Worm (Caenorhabditis elegans): Measurements from ENCODE around the gene W07G4.7.

The W07G4.7 gene

DNA sequence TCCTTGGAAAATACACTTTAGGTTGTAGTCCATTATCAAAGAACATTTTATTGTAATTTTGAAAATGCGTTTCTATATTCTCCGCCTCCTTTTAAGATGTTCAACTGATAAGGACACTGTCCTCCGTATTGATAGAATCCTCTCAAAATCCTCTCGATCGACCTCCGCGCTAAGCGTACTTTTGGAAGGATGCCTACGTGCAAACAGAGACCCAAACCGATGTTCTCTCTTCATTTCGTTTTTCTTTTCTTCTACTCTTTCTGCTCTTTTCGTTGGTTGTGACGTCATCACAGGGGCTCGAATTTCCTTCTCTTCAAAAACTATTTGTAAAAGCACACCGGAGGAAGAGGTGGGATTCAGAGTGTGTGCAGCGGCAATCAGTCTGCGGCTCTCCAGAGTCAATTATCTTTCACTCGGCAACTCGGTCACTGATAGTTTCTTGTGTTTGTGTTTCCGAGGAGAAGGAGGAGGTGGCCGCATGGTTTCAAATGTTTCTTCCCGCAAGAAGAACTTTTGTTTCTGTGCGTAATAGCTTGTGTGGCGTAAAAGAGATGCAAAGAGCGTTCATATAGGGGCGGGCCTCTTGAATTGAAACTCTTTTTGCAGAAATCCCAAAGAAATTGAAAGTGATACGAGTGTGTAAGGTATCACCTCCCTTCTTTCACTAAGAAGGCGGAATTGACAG is 48.1 kb upstream of the W07G4.7 start, which contains the start of gene C34B4.2:
C34B4.2 (plus strand) TSS at position 614 of the 685 bp plus-strand sequence.
- TF ChIP-seq snpc-4 (tag; optimal IDR thresholded peaks at IDR 0.05): no peak
- TF ChIP-seq pqm-1 (tag; optimal IDR thresholded peaks at IDR 0.05): no peak
- no peak for TF ChIP-seq jun-1 (tag; optimal IDR thresholded peaks at IDR 0.05)
- TF ChIP-seq fkh-10 (GFP tag; optimal IDR thresholded peaks at IDR 0.05): peak; percentile 27
- TF ChIP-seq rnt-1 (tag; optimal IDR thresholded peaks at IDR 0.05): peak; percentile 85
- TF ChIP-seq vab-15 (tag; optimal IDR thresholded peaks at IDR 0.05): no peak
- TF ChIP-seq lin-14 (GFP tag; optimal IDR thresholded peaks at IDR 0.05): peak; percentile 90
- TF ChIP-seq unc-98 (GFP tag; IDR thresholded peaks at IDR 0.05): peak; percentile 14; the same call in 1 of the 2 replicates
- TF ChIP-seq aly-2 (tag; optimal IDR thresholded peaks at IDR 0.05): peak; percentile 14
- no peak for TF ChIP-seq F16B12.6 (tag; optimal IDR thresholded peaks at IDR 0.05)
- peak in 2 of 3 experiments; percentile 7 to 45 for TF ChIP-seq dpl-1 (GFP tag; optimal IDR thresholded peaks at IDR 0.05)
- TF ChIP-seq Y116A8C.19 (tag; optimal IDR thresholded peaks at IDR 0.05; ENCODE audit: borderline replicate concordance): no peak
- peak; percentile 37 for TF ChIP-seq xbp-1 (tag; optimal IDR thresholded peaks at IDR 0.05)
- TF ChIP-seq lin-15B (tag; optimal IDR thresholded peaks at IDR 0.05): no peak
- TF ChIP-seq unc-130 (tag; optimal IDR thresholded peaks at IDR 0.05): peak; percentile 39
- TF ChIP-seq efl-3 (GFP tag; optimal IDR thresholded peaks at IDR 0.05): no peak
- peak; percentile 29 to 55 for TF ChIP-seq efl-1 (optimal IDR thresholded peaks at IDR 0.05)
- TF ChIP-seq efl-1 (GFP tag; optimal IDR thresholded peaks at IDR 0.05 in 1 of 2): peak in 1 of 2 experiments; percentile 48
- TF ChIP-seq mep-1 (tag; optimal IDR thresholded peaks at IDR 0.05): peak; percentile 68
- peak; percentile 57 for TF ChIP-seq nhr-47 (tag; optimal IDR thresholded peaks at IDR 0.05)
- TF ChIP-seq fkh-4 (tag; optimal IDR thresholded peaks at IDR 0.05; ENCODE audit: borderline replicate concordance): no peak
- no peak for TF ChIP-seq nhr-84 (tag; optimal IDR thresholded peaks at IDR 0.05)
- no peak for TF ChIP-seq nhr-76 (tag; optimal IDR thresholded peaks at IDR 0.05)
- TF ChIP-seq lin-35 (GFP tag; optimal IDR thresholded peaks at IDR 0.05): peak; percentile 33 to 34
- peak; percentile 68 for TF ChIP-seq snu-23 (GFP tag; optimal IDR thresholded peaks at IDR 0.05)
- no peak for TF ChIP-seq egl-13 (tag; optimal IDR thresholded peaks at IDR 0.05)
- peak; percentile 93 for TF ChIP-seq nhr-71 (tag; optimal IDR thresholded peaks at IDR 0.05)
- no peak for TF ChIP-seq lir-3 (tag; optimal IDR thresholded peaks at IDR 0.05; ENCODE audit: poor library complexity)
- no peak for TF ChIP-seq hlh-4 (tag; optimal IDR thresholded peaks at IDR 0.05)
- peak; percentile 11 for TF ChIP-seq skn-1 (tag; optimal IDR thresholded peaks at IDR 0.05)
- TF ChIP-seq hpl-2 (GFP tag; optimal IDR thresholded peaks at IDR 0.05): no peak
- TF ChIP-seq nhr-77 (tag; optimal IDR thresholded peaks at IDR 0.05): peak; percentile 88
- peak; percentile 59 for TF ChIP-seq nhr-90 (tag; optimal IDR thresholded peaks at IDR 0.05; ENCODE audit: poor library complexity)
- peak; percentile 83 for TF ChIP-seq nhr-20 (tag; optimal IDR thresholded peaks at IDR 0.05)
- TF ChIP-seq fkh-8 (tag; optimal IDR thresholded peaks at IDR 0.05): peak; percentile 8
- no peak for TF ChIP-seq ztf-11 (tag; optimal IDR thresholded peaks at IDR 0.05)
- TF ChIP-seq lin-39 (tag; optimal IDR thresholded peaks at IDR 0.05): peak; percentile 71
- no peak for TF ChIP-seq pag-3 (tag; optimal IDR thresholded peaks at IDR 0.05; ENCODE audit: borderline replicate concordance, insufficient read depth)
- no peak for TF ChIP-seq unc-62 (GFP tag; optimal IDR thresholded peaks at IDR 0.05)
- TF ChIP-seq sptf-1 (tag; optimal IDR thresholded peaks at IDR 0.05): no peak
- no peak for TF ChIP-seq ceh-8 (GFP tag; optimal IDR thresholded peaks at IDR 0.05)
- TF ChIP-seq nhr-28 (tag; optimal IDR thresholded peaks at IDR 0.05): no peak
- TF ChIP-seq tbx-2 (tag; optimal IDR thresholded peaks at IDR 0.05): peak; percentile 87
- TF ChIP-seq ama-1 (optimal IDR thresholded peaks at IDR 0.05): no peak
- TF ChIP-seq ets-5 (GFP tag; IDR thresholded peaks at IDR 0.05): no peak
- no peak for TF ChIP-seq tlp-1 (tag; optimal IDR thresholded peaks at IDR 0.05)
- peak in 2 of 6 experiments; percentile 8 to 38 for TF ChIP-seq elt-3 (tag; optimal IDR thresholded peaks at IDR 0.05)
- peak; percentile 63 for TF ChIP-seq irx-1 (tag; optimal IDR thresholded peaks at IDR 0.05)
- TF ChIP-seq pax-3 (tag; optimal IDR thresholded peaks at IDR 0.05): peak; percentile 84
- TF ChIP-seq sup-37 (GFP tag; optimal IDR thresholded peaks at IDR 0.05): no peak
- no peak for TF ChIP-seq unc-30 (tag; optimal IDR thresholded peaks at IDR 0.05)
- TF ChIP-seq nhr-85 (tag): peak; percentile 66
